Worm (Caenorhabditis elegans): ENCODE data around the gene ZK899.6.
"Not testable (repeated sequence)": the region's sequence is repeated elsewhere in the genome, so short reads cannot be mapped to it uniquely, and the experiment has no call there.

- not testable (repeated sequence) for TF ChIP-seq W03F9.2, him-1 (tag; optimal IDR thresholded peaks at IDR 0.05)
Measured at ce11 chrX:9460834-9461233, 2.3 kb upstream of the ZK899.6 start, which contains the start of gene ZK899.5.
